Fruit fly (Drosophila melanogaster): ENCODE results near the gene ND-51.

Gene ND-51

DNA sequence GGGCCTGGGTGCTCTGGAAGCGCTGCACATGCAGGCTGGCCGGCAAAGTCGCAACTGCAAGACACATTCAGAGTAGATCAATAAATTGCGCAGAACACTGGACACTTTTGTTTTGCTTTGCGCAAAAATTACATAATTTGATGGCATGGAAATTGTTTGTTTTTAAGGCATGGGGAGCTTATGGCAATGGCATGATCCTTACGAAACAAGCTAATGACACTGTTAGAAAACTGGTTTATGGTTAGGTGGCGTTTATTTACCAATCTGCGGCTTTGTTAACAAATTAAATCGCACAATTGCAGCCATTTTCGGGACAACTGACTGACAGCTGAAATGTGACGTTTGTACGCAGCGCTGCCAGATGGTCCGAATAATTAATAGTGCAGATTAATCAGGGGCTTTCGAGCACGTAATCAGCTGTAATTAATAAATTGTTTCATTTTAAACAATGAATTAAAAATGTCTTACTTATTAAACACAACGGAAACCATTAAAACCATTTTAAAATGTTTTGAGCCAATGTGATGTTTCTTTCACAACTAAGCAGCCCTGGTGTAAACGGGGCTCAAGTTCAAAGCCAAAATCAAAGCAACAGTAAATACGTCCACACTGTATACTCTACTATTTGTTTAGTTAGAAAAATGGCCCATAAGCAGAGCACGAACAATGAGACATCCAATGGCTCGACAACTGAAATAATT lies at the start of gene ND-51, which contains the start of gene CG13994 (continued):
- TF ChIP-seq CG9215 (GFP tag; IDR thresholded peaks at IDR 0.05) (peak; percentile 75), HLH4C (GFP tag; IDR thresholded peaks at IDR 0.05; ENCODE audit: partially characterized antibody) (no peak), kay (GFP tag; optimal IDR thresholded peaks at IDR 0.05) (peak; percentile 31), fru (optimal IDR thresholded peaks at IDR 0.05) (no peak), tx (GFP tag; optimal IDR thresholded peaks at IDR 0.05) (peak; percentile 88), Poxn (GFP tag; IDR thresholded peaks at IDR 0.05) (0 out of 2 replicates have a peak, but pooled peaks have one; percentile 54), MBD-R2 (GFP tag; IDR thresholded peaks at IDR 0.05) (peak; percentile 86), al (GFP tag; IDR thresholded peaks at IDR 0.05) (peak; percentile 66), hth (optimal IDR thresholded peaks at IDR 0.05) (no peak), usp (GFP tag; optimal IDR thresholded peaks at IDR 0.05) (no peak), MESR4 (GFP tag; optimal IDR thresholded peaks at IDR 0.05) (peak; percentile 48), MTF-1 (GFP tag; optimal IDR thresholded peaks at IDR 0.05; ENCODE audit: borderline replicate concordance) (peak; percentile 1), Bteb2 (GFP tag; optimal IDR thresholded peaks at IDR 0.05) (peak; percentile 89), CG15696 (tag; optimal IDR thresholded peaks at IDR 0.05) (peak; percentile 83), CG4424 (GFP tag; optimal IDR thresholded peaks at IDR 0.05) (peak; percentile 71), Jarid2 (GFP tag; optimal IDR thresholded peaks at IDR 0.05) (no peak), CG34422 (GFP tag; IDR thresholded peaks at IDR 0.05) (peak; percentile 86), D19A (tag; optimal IDR thresholded peaks at IDR 0.05) (peak; percentile 94), Hmx (GFP tag; optimal IDR thresholded peaks at IDR 0.05) (peak; percentile 62), CG3281 (GFP tag; optimal IDR thresholded peaks at IDR 0.05) (peak; percentile 80), Hey (tag; optimal IDR thresholded peaks at IDR 0.05) (peak; percentile 49), CG15011 (GFP tag; optimal IDR thresholded peaks at IDR 0.05) (no peak), slou (GFP tag; optimal IDR thresholded peaks at IDR 0.05) (peak; percentile 84), CG10209 (GFP tag; optimal IDR thresholded peaks at IDR 0.05) (peak; percentile 71), HmgD (GFP tag; optimal IDR thresholded peaks at IDR 0.05) (peak; percentile 52), grau (tag; optimal IDR thresholded peaks at IDR 0.05) (peak; percentile 84), CG33213 (GFP tag; optimal IDR thresholded peaks at IDR 0.05) (peak; percentile 77), CG1233 (GFP tag; optimal IDR thresholded peaks at IDR 0.05) (peak; percentile 51), CG9437 (GFP tag; optimal IDR thresholded peaks at IDR 0.05) (peak; percentile 55), Gsc (GFP tag; IDR thresholded peaks at IDR 0.05) (peak; percentile 25; the same call in 1 of the 2 replicates), CG13624 (GFP tag; optimal IDR thresholded peaks at IDR 0.05) (peak; percentile 86), Hand (GFP tag; optimal IDR thresholded peaks at IDR 0.05) (no peak), CG9876 (GFP tag; optimal IDR thresholded peaks at IDR 0.05) (peak; percentile 36), CG1647 (GFP tag; optimal IDR thresholded peaks at IDR 0.05) (peak; percentile 83), Gug (GFP tag; IDR thresholded peaks at IDR 0.05) (peak; percentile 82; the same call in 3 of the 4 replicates), croc (GFP tag; conservative IDR thresholded peaks at IDR 0.05) (peak; percentile 69), zen2 (GFP tag; IDR thresholded peaks at IDR 0.05; ENCODE audit: partially characterized antibody) (no peak), wdn (GFP tag; IDR thresholded peaks at IDR 0.05) (peak; percentile 74), CG4707 (GFP tag; optimal IDR thresholded peaks at IDR 0.05) (no peak), CG8944 (GFP tag; optimal IDR thresholded peaks at IDR 0.05) (peak; percentile 70), C15 (GFP tag; IDR thresholded peaks at IDR 0.05) (peak; percentile 68; the same call in 1 of the 3 replicates), CG12155 (GFP tag; optimal IDR thresholded peaks at IDR 0.05) (peak; percentile 81), sna (GFP tag; IDR thresholded peaks at IDR 0.05; ENCODE audit: partially characterized antibody) (no peak; the same call in 1 of the 2 replicates), CG4360 (GFP tag; IDR thresholded peaks at IDR 0.05) (0 out of 2 replicates have a peak, but pooled peaks have one; percentile 45), CG42726 (GFP tag; IDR thresholded peaks at IDR 0.05; ENCODE audit: partially characterized antibody) (no peak), sima (GFP tag; optimal IDR thresholded peaks at IDR 0.05) (peak; percentile 18), CG16779 (GFP tag; IDR thresholded peaks at IDR 0.05) (peak; percentile 21; the same call in 1 of the 2 replicates), fd96Cb (tag; optimal IDR thresholded peaks at IDR 0.05) (peak; percentile 79), unc-4 (GFP tag; IDR thresholded peaks at IDR 0.05; ENCODE audit: partially characterized antibody) (peak; percentile 53), Hr51 (GFP tag; optimal IDR thresholded peaks at IDR 0.05) (peak; percentile 85)
